Worm (Caenorhabditis elegans) whole organism, L3 larva: ENCODE measurements around the gene skr-19.

Source experiments
- fos-1 ChIP-seq: fragments of 150-350 bp; optimal IDR thresholded peaks from 2 replicates; lab custom pipeline; 2014; ENCODE audit warnings: missing biosample characterization, missing genetic modification characterization
- lin-15B ChIP-seq: fragments of 150-350 bp; optimal IDR thresholded peaks from 2 replicates; lab custom pipeline; 2014; ENCODE audit warnings: missing biosample characterization, missing genetic modification characterization
- nfya-1 ChIP-seq: sonication (generic microtip); optimal IDR thresholded peaks from 2 replicates; lab custom pipeline; 2017; ENCODE audit warnings: missing genetic modification characterization, mild to moderate bottlenecking, missing compliant biosample characterization, antibody characterized with exemption, moderate library complexity; ENCODE audit not compliant: insufficient read depth
- nhr-11 ChIP-seq: fragments of 150-350 bp; optimal IDR thresholded peaks from 2 replicates; lab custom pipeline; 2014; ENCODE audit warnings: missing biosample characterization, missing genetic modification characterization
- nhr-77 ChIP-seq: fragments of 150-350 bp; optimal IDR thresholded peaks from 2 replicates; lab custom pipeline; 2014; ENCODE audit warnings: missing biosample characterization, missing genetic modification characterization
- skn-1 ChIP-seq: fragments of 150-350 bp; optimal IDR thresholded peaks from 2 replicates; lab custom pipeline; 2014; ENCODE audit warnings: missing biosample characterization, missing genetic modification characterization
- snpc-4 ChIP-seq: fragments of 150-350 bp; optimal IDR thresholded peaks from 2 replicates; lab custom pipeline; 2014; ENCODE audit warnings: missing biosample characterization, missing genetic modification characterization
- unc-62 ChIP-seq: fragments of 150-350 bp; sonication (generic microtip); optimal IDR thresholded peaks from 4 replicates; lab custom pipeline; 2014; ENCODE audit warnings: missing biosample characterization, missing genetic modification reagents, missing genetic modification characterization

ce11 chrX:13267230-13267629, 42.7 kb upstream of the skr-19 start, which contains the start of gene cyp-14A1:
- no peak for TF ChIP-seq nhr-11 (tag; lab: Kevin White, UChicago)
- no peak for TF ChIP-seq nhr-77 (tag; lab: Kevin White, UChicago)
- no peak for TF ChIP-seq unc-62 (GFP tag; lab: Kevin White, UChicago)
- TF ChIP-seq snpc-4 (tag; lab: Kevin White, UChicago) = no peak
- TF ChIP-seq fos-1 (tag; lab: Kevin White, UChicago) = no peak
- no peak for TF ChIP-seq lin-15B (tag; lab: Kevin White, UChicago)
- no peak for TF ChIP-seq skn-1 (tag; lab: Kevin White, UChicago)
- no peak for TF ChIP-seq nfya-1 (tag; lab: Kevin White, UChicago)
